Worm (Caenorhabditis elegans): ENCODE results near the gene Y69A2AR.51.

The Y69A2AR.51 gene

ce11 chrIV:2601988-2602861 lies 30.0 kb downstream of the Y69A2AR.51 start (continued):
- TF ChIP-seq npax-4 (tag; optimal IDR thresholded peaks at IDR 0.05) = no peak
- no peak for TF ChIP-seq unc-3 (GFP tag; conservative IDR thresholded peaks at IDR 0.05)
- TF ChIP-seq unc-3 (tag; optimal IDR thresholded peaks at IDR 0.05) = no peak
- TF ChIP-seq ceh-48 (tag; optimal IDR thresholded peaks at IDR 0.05) = no peak
- peak; percentile 31 for TF ChIP-seq sdc-2 (tag; optimal IDR thresholded peaks at IDR 0.05)
- TF ChIP-seq che-1 (tag; optimal IDR thresholded peaks at IDR 0.05) = no peak
- no peak for TF ChIP-seq C38D4.7 (GFP tag; optimal IDR thresholded peaks at IDR 0.05)
- peak; percentile 69 for TF ChIP-seq elt-2 (tag; optimal IDR thresholded peaks at IDR 0.05)
- no peak for TF ChIP-seq odd-2 (tag; optimal IDR thresholded peaks at IDR 0.05)
- no peak for TF ChIP-seq mec-3 (tag; optimal IDR thresholded peaks at IDR 0.05; ENCODE audit: borderline replicate concordance)
- no peak for TF ChIP-seq ceh-19 (GFP tag; optimal IDR thresholded peaks at IDR 0.05)
- peak; percentile 41 for TF ChIP-seq F13H6.1 (tag; optimal IDR thresholded peaks at IDR 0.05)
- TF ChIP-seq pax-1 (tag; optimal IDR thresholded peaks at IDR 0.05) = peak; percentile 65
- TF ChIP-seq ceh-45 (GFP tag; IDR thresholded peaks at IDR 0.05) = no peak
- TF ChIP-seq ceh-6 (GFP tag; optimal IDR thresholded peaks at IDR 0.05) = no peak
- TF ChIP-seq nhr-232 (tag; optimal IDR thresholded peaks at IDR 0.05) = no peak
- no peak for TF ChIP-seq ahr-1 (tag; optimal IDR thresholded peaks at IDR 0.05)
- TF ChIP-seq ztf-16 (tag; optimal IDR thresholded peaks at IDR 0.05) = no peak
- TF ChIP-seq fax-1 (tag; optimal IDR thresholded peaks at IDR 0.05) = no peak
- no peak for TF ChIP-seq lim-6 (tag; optimal IDR thresholded peaks at IDR 0.05)
- TF ChIP-seq ceh-9 (tag; optimal IDR thresholded peaks at IDR 0.05) = no peak
- TF ChIP-seq ref-2 (tag; optimal IDR thresholded peaks at IDR 0.05) = peak; percentile 57
- TF ChIP-seq hlh-6 (tag; optimal IDR thresholded peaks at IDR 0.05) = no peak
- no peak for TF ChIP-seq sox-2 (GFP tag; IDR thresholded peaks at IDR 0.05)
- TF ChIP-seq pros-1 (tag; optimal IDR thresholded peaks at IDR 0.05) = peak; percentile 46
- no peak for TF ChIP-seq ceh-22 (tag; optimal IDR thresholded peaks at IDR 0.05)
- TF ChIP-seq ceh-30 (tag; optimal IDR thresholded peaks at IDR 0.05) = peak; percentile 30
- TF ChIP-seq dve-1 (tag; optimal IDR thresholded peaks at IDR 0.05) = peak; percentile 60
- no peak for TF ChIP-seq ama-1 (optimal IDR thresholded peaks at IDR 0.05)
- no peak for TF ChIP-seq K02D7.2 (tag; optimal IDR thresholded peaks at IDR 0.05)
- no peak for TF ChIP-seq syd-9 (tag; optimal IDR thresholded peaks at IDR 0.05)
- TF ChIP-seq pag-3 (tag; optimal IDR thresholded peaks at IDR 0.05; ENCODE audit: borderline replicate concordance) = no peak
- TF ChIP-seq fkh-10 (GFP tag; optimal IDR thresholded peaks at IDR 0.05) = no peak
- TF ChIP-seq pat-9 (tag; optimal IDR thresholded peaks at IDR 0.05) = no peak
- TF ChIP-seq C08G9.2 (tag; optimal IDR thresholded peaks at IDR 0.05) = no peak
- peak; percentile 32 for TF ChIP-seq K09A11.1 (tag; optimal IDR thresholded peaks at IDR 0.05; ENCODE audit: insufficient read depth)
- no peak for TF ChIP-seq pha-4 (tag; optimal IDR thresholded peaks at IDR 0.05)
- peak; percentile 51 for TF ChIP-seq pqm-1 (tag; optimal IDR thresholded peaks at IDR 0.05)
- no peak for TF ChIP-seq dmd-4 (tag; optimal IDR thresholded peaks at IDR 0.05; ENCODE audit: borderline replicate concordance)
- no peak for TF ChIP-seq ttx-3 (tag; optimal IDR thresholded peaks at IDR 0.05)

DNA sequence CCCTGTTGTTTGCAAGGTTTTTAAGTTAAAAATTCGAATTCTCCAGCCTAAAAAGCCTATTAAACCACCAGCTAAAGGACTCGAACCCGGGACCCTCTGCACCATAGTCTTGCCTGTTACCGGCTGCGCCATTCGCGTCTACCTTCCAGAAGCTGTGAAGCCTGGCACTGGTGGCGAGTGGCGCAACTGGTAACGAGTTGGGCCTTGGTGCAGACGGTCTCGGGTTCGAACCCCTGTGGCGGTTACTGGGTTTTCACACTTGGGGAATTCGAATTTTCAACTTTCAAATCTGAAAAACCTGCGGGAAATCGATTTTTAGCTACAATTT lies 30.6 kb downstream of the Y69A2AR.51 start:
- TF ChIP-seq syd-9 (tag; optimal IDR thresholded peaks at IDR 0.05) = no peak
- TF ChIP-seq dmd-4 (tag; optimal IDR thresholded peaks at IDR 0.05; ENCODE audit: borderline replicate concordance) = no peak
- no peak for TF ChIP-seq elt-2 (tag; optimal IDR thresholded peaks at IDR 0.05)
- TF ChIP-seq fax-1 (tag; optimal IDR thresholded peaks at IDR 0.05) = no peak
- no peak for TF ChIP-seq ceh-24 (tag; optimal IDR thresholded peaks at IDR 0.05)
- TF ChIP-seq sox-2 (GFP tag; IDR thresholded peaks at IDR 0.05) = no peak
- no peak for TF ChIP-seq ets-4 (tag; optimal IDR thresholded peaks at IDR 0.05)
- no peak for TF ChIP-seq ceh-22 (tag; optimal IDR thresholded peaks at IDR 0.05)
- TF ChIP-seq dve-1 (tag; optimal IDR thresholded peaks at IDR 0.05) = no peak
- no peak for TF ChIP-seq lim-6 (tag; optimal IDR thresholded peaks at IDR 0.05)
- TF ChIP-seq unc-55 (GFP tag; optimal IDR thresholded peaks at IDR 0.05) = no peak
- no peak for TF ChIP-seq pqm-1 (tag; optimal IDR thresholded peaks at IDR 0.05)
- TF ChIP-seq ttx-3 (tag; optimal IDR thresholded peaks at IDR 0.05) = no peak
- TF ChIP-seq zip-5 (tag; optimal IDR thresholded peaks at IDR 0.05) = no peak
- no peak for TF ChIP-seq ceh-19 (GFP tag; optimal IDR thresholded peaks at IDR 0.05)
- no peak for TF ChIP-seq ztf-16 (tag; optimal IDR thresholded peaks at IDR 0.05)

All from whole organism, late embryonic.